Worm (Caenorhabditis elegans): ENCODE results near the gene R09E10.5.

ce11 chrIV:10251764-10252163 lies 50.3 kb downstream of the R09E10.5 start:
- TF ChIP-seq lin-15B (tag; optimal IDR thresholded peaks at IDR 0.05) = no peak
- no peak for TF ChIP-seq fos-1 (tag; optimal IDR thresholded peaks at IDR 0.05)
- TF ChIP-seq ama-1 (optimal IDR thresholded peaks at IDR 0.05) = no peak
- no peak for TF ChIP-seq ZK546.5 (tag; optimal IDR thresholded peaks at IDR 0.05)
- TF ChIP-seq nhr-77 (tag; optimal IDR thresholded peaks at IDR 0.05) = no peak

All from whole organism, L3 larva.